Worm (Caenorhabditis elegans): ENCODE measurements around the gene F57B1.1.

Gene F57B1.1

DNA sequence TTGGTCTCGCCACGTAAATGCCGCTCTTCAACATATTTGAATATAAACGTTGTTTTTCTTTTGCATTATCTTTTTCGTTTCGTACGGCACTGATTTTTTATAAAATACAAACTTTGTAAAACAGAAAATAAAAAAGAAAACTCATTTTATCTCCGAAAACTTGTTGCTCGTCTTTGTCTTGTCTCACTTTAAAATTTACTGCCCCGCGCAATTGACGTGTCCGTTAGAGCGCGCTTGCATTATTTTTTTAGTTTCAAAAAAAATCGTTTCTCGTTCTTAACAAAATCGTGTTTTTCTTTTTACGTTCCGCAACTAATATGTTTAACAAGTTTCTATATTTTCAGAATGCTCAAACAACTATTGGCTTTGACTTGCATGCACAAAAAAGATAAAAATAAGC is 42.9 kb downstream of the F57B1.1 start, which contains the start of gene noca-1:
Gene noca-1 (plus strand): TSS at position 345 of the 400 bp plus-strand sequence.
- TF ChIP-seq zip-11 (GFP tag; IDR thresholded peaks at IDR 0.05) (no peak), dmd-8 (GFP tag; IDR thresholded peaks at IDR 0.05) (no peak), lin-39 (tag; optimal IDR thresholded peaks at IDR 0.05) (no peak), T20F7.1 (GFP tag; optimal IDR thresholded peaks at IDR 0.05) (no peak)

Data from whole organism, L4 larva.